Worm (Caenorhabditis elegans) whole organism, late embryonic: ENCODE results near the gene M18.6.

ENCODE experiments used
- C38D4.7 ChIP-seq: fragments of 200-800 bp; sonication (Bioruptor generic); optimal IDR thresholded peaks from 2 replicates; lab custom pipeline; 2018; ENCODE audit warnings: mild to moderate bottlenecking, missing genetic modification characterization, moderate library complexity, missing compliant biosample characterization
- F13H6.1 ChIP-seq: sonication (generic microtip); optimal IDR thresholded peaks from 2 replicates; lab custom pipeline; 2016; ENCODE audit warnings: missing genetic modification characterization, missing compliant biosample characterization
- dmd-4 ChIP-seq: sonication (generic microtip); optimal IDR thresholded peaks from 2 replicates; lab custom pipeline; 2016; ENCODE audit warnings: borderline replicate concordance, missing genetic modification characterization, missing compliant biosample characterization
- hlh-15 ChIP-seq: sonication (generic microtip); optimal IDR thresholded peaks from 2 replicates; lab custom pipeline; 2016; ENCODE audit warnings: missing genetic modification characterization, missing compliant biosample characterization
- mec-3 ChIP-seq: sonication (generic microtip); optimal IDR thresholded peaks from 2 replicates; lab custom pipeline; 2016; ENCODE audit warnings: borderline replicate concordance, missing genetic modification characterization, missing compliant biosample characterization
- nhr-11 ChIP-seq: fragments of 150-350 bp; optimal IDR thresholded peaks from 2 replicates; lab custom pipeline; 2014; ENCODE audit warnings: missing biosample characterization, missing genetic modification characterization
- pqm-1 ChIP-seq: sonication (generic microtip); optimal IDR thresholded peaks from 2 replicates; lab custom pipeline; 2016; ENCODE audit warnings: missing genetic modification characterization, missing compliant biosample characterization
- sox-4 ChIP-seq: sonication (generic microtip); optimal IDR thresholded peaks from 2 replicates; lab custom pipeline; 2017; ENCODE audit warnings: mild to moderate bottlenecking, missing genetic modification characterization, inconsistent platforms, missing compliant biosample characterization
- unc-55 ChIP-seq: sonication (generic microtip); optimal IDR thresholded peaks from 2 replicates; lab custom pipeline; 2017; ENCODE audit warnings: missing biosample characterization, missing genetic modification reagents, missing genetic modification characterization
- unc-86 ChIP-seq: sonication (generic microtip); optimal IDR thresholded peaks from 2 replicates; lab custom pipeline; 2016; ENCODE audit warnings: missing genetic modification characterization, missing compliant biosample characterization
- zip-5 ChIP-seq: sonication (generic microtip); optimal IDR thresholded peaks from 2 replicates; lab custom pipeline; 2016; ENCODE audit warnings: missing genetic modification characterization, missing compliant biosample characterization

- TF ChIP-seq nhr-11 = no peak
- no peak for TF ChIP-seq zip-5 (tag; lab: Kevin White, UChicago)
- TF ChIP-seq mec-3 (tag; lab: Kevin White, UChicago) = no peak
- no peak for TF ChIP-seq hlh-15 (tag; lab: Kevin White, UChicago)
- no peak for TF ChIP-seq sox-4 (tag; lab: Kevin White, UChicago)
- no peak for TF ChIP-seq C38D4.7
- no peak for TF ChIP-seq dmd-4 (tag; lab: Kevin White, UChicago)
- no peak for TF ChIP-seq unc-55 (GFP tag; lab: Kevin White, UChicago)
- TF ChIP-seq F13H6.1 (tag; lab: Kevin White, UChicago) = no peak
- TF ChIP-seq pqm-1 = no peak
- TF ChIP-seq unc-86 (tag; lab: Kevin White, UChicago) = no peak
These were observed 44.4 kb downstream of the M18.6 start for ce11 chrIV:12165432-12166078.
